Fruit fly (Drosophila melanogaster) whole organism, embryonic: Measurements from ENCODE around the gene Hrd3.

Experiments
- Adf1 ChIP-seq: fragments of 200-800 bp; sonication (Bioruptor generic); IDR thresholded peaks from 2 replicates; pipeline ENCODE4 v1.3.6; 2022; ENCODE audit warnings: missing biosample characterization, missing genetic modification characterization
- Antp ChIP-seq: fragments of 200-800 bp; sonication (Bioruptor generic); optimal IDR thresholded peaks from 3 replicates; lab custom pipeline; 2016; ENCODE audit warnings: missing biosample characterization, missing genetic modification characterization
- Atf6 ChIP-seq: fragments of 200-800 bp; sonication (Bioruptor generic); IDR thresholded peaks from 2 replicates; pipeline ENCODE4 v1.3.6; 2022; ENCODE audit warnings: missing biosample characterization, missing genetic modification characterization
- Bgb ChIP-seq: fragments of 200-800 bp; sonication (Bioruptor generic); IDR thresholded peaks from 2 replicates; pipeline ENCODE4 v1.3.6; 2022; ENCODE audit warnings: missing biosample characterization, missing genetic modification characterization; ENCODE audit not compliant: partially characterized antibody
- CG10274 ChIP-seq: fragments of 200-800 bp; sonication (Bioruptor generic); optimal IDR thresholded peaks from 3 replicates; lab custom pipeline; 2017; ENCODE audit warnings: missing biosample characterization, mild to moderate bottlenecking, missing genetic modification characterization
- CG10565 ChIP-seq: fragments of 200-800 bp; sonication (Bioruptor generic); optimal IDR thresholded peaks from 3 replicates; lab custom pipeline; 2016; ENCODE audit warnings: missing biosample characterization, mild to moderate bottlenecking, missing genetic modification characterization
- CG10654 ChIP-seq: fragments of 200-800 bp; sonication (Bioruptor generic); optimal IDR thresholded peaks from 2 replicates; lab custom pipeline; 2016; ENCODE audit warnings: missing biosample characterization, missing genetic modification characterization
- CG11093 ChIP-seq: fragments of 200-800 bp; sonication (Bioruptor generic); IDR thresholded peaks from 3 replicates; pipeline ENCODE4 v1.3.6; 2022; ENCODE audit warnings: missing biosample characterization, missing genetic modification characterization
- CG11456 ChIP-seq: fragments of 200-800 bp; sonication (Bioruptor generic); IDR thresholded peaks from 3 replicates; pipeline ENCODE4 v1.3.6; 2022; ENCODE audit warnings: missing biosample characterization, missing genetic modification characterization
- CG11504 ChIP-seq: fragments of 200-800 bp; sonication (Bioruptor generic); optimal IDR thresholded peaks from 3 replicates; lab custom pipeline; 2019; ENCODE audit warnings: missing biosample characterization, mild to moderate bottlenecking, missing genetic modification characterization, moderate library complexity
- CG12769 ChIP-seq: fragments of 200-800 bp; sonication (Bioruptor generic); optimal IDR thresholded peaks from 2 replicates; lab custom pipeline; 2019; ENCODE audit warnings: missing biosample characterization, mild to moderate bottlenecking, missing genetic modification characterization, moderate library complexity
- CG14667 ChIP-seq: fragments of 200-800 bp; sonication (Bioruptor generic); IDR thresholded peaks from 2 replicates; pipeline ENCODE4 v1.3.6; 2022; ENCODE audit warnings: missing biosample characterization, missing genetic modification characterization
- CG15073 ChIP-seq: fragments of 200-800 bp; sonication (Bioruptor generic); optimal IDR thresholded peaks from 2 replicates; lab custom pipeline; 2016; ENCODE audit warnings: missing biosample characterization, missing genetic modification characterization
- CG18599 ChIP-seq: fragments of 200-800 bp; sonication (Bioruptor generic); optimal IDR thresholded peaks from 3 replicates; lab custom pipeline; 2017; ENCODE audit warnings: missing biosample characterization, missing genetic modification characterization, mild to moderate bottlenecking, moderate library complexity, missing genetic modification reagents
- CG2889 ChIP-seq: fragments of 200-800 bp; sonication (Bioruptor generic); IDR thresholded peaks from 3 replicates; pipeline ENCODE4 v1.3.6; 2022; ENCODE audit warnings: missing biosample characterization, missing genetic modification characterization
- CG31441 ChIP-seq: fragments of 200-800 bp; sonication (Bioruptor generic); IDR thresholded peaks from 2 replicates; pipeline ENCODE4 v1.3.6; 2022; ENCODE audit warnings: missing biosample characterization, missing genetic modification characterization
- CG32767 ChIP-seq: fragments of 200-800 bp; sonication (Bioruptor generic); IDR thresholded peaks from 2 replicates; pipeline ENCODE4 v1.3.6; 2022; ENCODE audit warnings: missing biosample characterization, missing genetic modification characterization
- CG34422 ChIP-seq: fragments of 200-800 bp; sonication (Bioruptor generic); IDR thresholded peaks from 3 replicates; pipeline ENCODE4 v1.3.6; 2022; ENCODE audit warnings: missing biosample characterization, missing genetic modification characterization
- Dad ChIP-seq: fragments of 200-800 bp; sonication (Bioruptor generic); optimal IDR thresholded peaks from 3 replicates; lab custom pipeline; 2016; ENCODE audit warnings: missing biosample characterization, missing genetic modification characterization
- Dfd ChIP-seq, 2 experiments: fragments of >200 bp; optimal IDR thresholded peaks; 2 replicates each; lab custom pipeline; 2017; ENCODE audit warnings: missing biosample characterization in 2 of 2, missing genetic modification characterization in 2 of 2
- Dip3 ChIP-seq: fragments of 200-800 bp; sonication (Bioruptor generic); optimal IDR thresholded peaks from 3 replicates; lab custom pipeline; 2016; ENCODE audit warnings: missing biosample characterization, missing genetic modification characterization
- Dll ChIP-seq: fragments of 200-800 bp; sonication (Bioruptor generic); IDR thresholded peaks from 4 replicates; pipeline ENCODE4 v1.3.6; 2022; ENCODE audit warnings: missing biosample characterization, missing genetic modification characterization; ENCODE audit not compliant: partially characterized antibody
- Gsc ChIP-seq: fragments of 200-800 bp; sonication (Bioruptor generic); IDR thresholded peaks from 2 replicates; pipeline ENCODE4 v1.3.6; 2022; ENCODE audit warnings: missing biosample characterization, missing genetic modification characterization
- HLH54F ChIP-seq: fragments of 200-800 bp; sonication (Bioruptor generic); optimal IDR thresholded peaks from 3 replicates; lab custom pipeline; 2016; ENCODE audit warnings: missing biosample characterization, missing genetic modification characterization
- MBD-R2 ChIP-seq: fragments of 200-800 bp; sonication (Bioruptor generic); IDR thresholded peaks from 2 replicates; pipeline ENCODE4 v1.3.6; 2022; ENCODE audit warnings: missing biosample characterization, missing genetic modification characterization
- Mrtf ChIP-seq: fragments of 200-800 bp; sonication (Bioruptor generic); IDR thresholded peaks from 3 replicates; pipeline ENCODE4 v1.3.6; 2022; ENCODE audit warnings: missing biosample characterization, missing genetic modification characterization
- Neu2 ChIP-seq: fragments of 200-800 bp; sonication (Bioruptor generic); optimal IDR thresholded peaks from 3 replicates; lab custom pipeline; 2016; ENCODE audit warnings: missing biosample characterization, missing genetic modification characterization, borderline replicate concordance
- NfI ChIP-seq: fragments of 200-800 bp; sonication (Bioruptor generic); optimal IDR thresholded peaks from 3 replicates; lab custom pipeline; 2018; ENCODE audit warnings: missing biosample characterization, mild to moderate bottlenecking, missing genetic modification characterization, moderate library complexity
- Rfx ChIP-seq: fragments of 200-800 bp; sonication (Bioruptor generic); IDR thresholded peaks from 2 replicates; pipeline ENCODE4 v1.3.6; 2022; ENCODE audit warnings: missing biosample characterization, missing genetic modification characterization
- Sry-δ ChIP-seq: fragments of 200-800 bp; sonication (Bioruptor generic); optimal IDR thresholded peaks from 2 replicates; lab custom pipeline; 2016; ENCODE audit warnings: missing biosample characterization, missing genetic modification characterization
- Taf1 ChIP-seq: fragments of 200-800 bp; sonication (Bioruptor generic); IDR thresholded peaks from 2 replicates; pipeline ENCODE4 v1.3.6; 2022; ENCODE audit warnings: missing biosample characterization, missing genetic modification characterization
- br ChIP-seq: fragments of >200 bp; optimal IDR thresholded peaks from 2 replicates; lab custom pipeline; 2017
- cas ChIP-seq: fragments of 200-800 bp; sonication (Bioruptor generic); IDR thresholded peaks from 2 replicates; pipeline ENCODE4 v1.3.6; 2022; ENCODE audit warnings: missing biosample characterization, missing genetic modification characterization
- cg ChIP-seq: fragments of 200-800 bp; sonication (Bioruptor generic); optimal IDR thresholded peaks from 3 replicates; lab custom pipeline; 2019; ENCODE audit warnings: missing biosample characterization, mild to moderate bottlenecking, missing genetic modification characterization, moderate library complexity
- chif ChIP-seq, 2 experiments: fragments of 200-800 bp; sonication (Bioruptor generic); optimal IDR thresholded peaks; 3 replicates each; lab custom pipeline; 2016; ENCODE audit warnings: missing biosample characterization in 2 of 2, missing genetic modification characterization in 2 of 2
- chn ChIP-seq: fragments of 200-800 bp; sonication (Bioruptor generic); optimal IDR thresholded peaks from 2 replicates; lab custom pipeline; 2016; ENCODE audit warnings: missing biosample characterization, missing genetic modification characterization
- dimm ChIP-seq: fragments of 200-800 bp; sonication (Bioruptor generic); IDR thresholded peaks from 2 replicates; pipeline ENCODE4 v1.3.6; 2022; ENCODE audit warnings: missing biosample characterization, missing genetic modification characterization
- dysf ChIP-seq: fragments of 200-800 bp; sonication (Bioruptor generic); IDR thresholded peaks from 3 replicates; pipeline ENCODE4 v1.3.6; 2022; ENCODE audit warnings: missing biosample characterization, missing genetic modification characterization
- en ChIP-seq: fragments of 200-800 bp; sonication (Bioruptor generic); optimal IDR thresholded peaks from 2 replicates; lab custom pipeline; 2016; ENCODE audit warnings: missing biosample characterization, missing genetic modification characterization
- esg ChIP-seq: fragments of 200-800 bp; sonication (Bioruptor generic); conservative IDR thresholded peaks from 2 replicates; pipeline ENCODE4 v1.3.6; 2022; ENCODE audit warnings: missing biosample characterization, missing genetic modification characterization
- eyg ChIP-seq: fragments of 200-800 bp; sonication (Bioruptor generic); optimal IDR thresholded peaks from 3 replicates; lab custom pipeline; 2016; ENCODE audit warnings: missing biosample characterization, missing genetic modification characterization
- fd96Cb ChIP-seq: fragments of 200-800 bp; sonication (Bioruptor generic); optimal IDR thresholded peaks from 2 replicates; lab custom pipeline; 2018; ENCODE audit warnings: missing biosample characterization, mild to moderate bottlenecking, missing genetic modification characterization, moderate library complexity
- jumu ChIP-seq: fragments of 200-800 bp; sonication (Bioruptor generic); optimal IDR thresholded peaks from 3 replicates; lab custom pipeline; 2016; ENCODE audit warnings: missing biosample characterization, missing genetic modification characterization
- lab ChIP-seq: fragments of 200-800 bp; sonication (Bioruptor generic); optimal IDR thresholded peaks from 3 replicates; lab custom pipeline; 2017; ENCODE audit warnings: missing biosample characterization, missing genetic modification characterization, mild to moderate bottlenecking, moderate library complexity, missing genetic modification reagents
- mirr ChIP-seq: fragments of 200-800 bp; sonication (Bioruptor generic); optimal IDR thresholded peaks from 3 replicates; lab custom pipeline; 2018; ENCODE audit warnings: missing biosample characterization, mild to moderate bottlenecking, missing genetic modification characterization
- rib ChIP-seq: fragments of 200-800 bp; sonication (Bioruptor generic); IDR thresholded peaks from 2 replicates; pipeline ENCODE4 v1.3.6; 2022; ENCODE audit warnings: missing biosample characterization, missing genetic modification characterization
- scrt ChIP-seq: fragments of 200-800 bp; sonication (Bioruptor generic); optimal IDR thresholded peaks from 2 replicates; lab custom pipeline; 2018; ENCODE audit warnings: missing biosample characterization, mild to moderate bottlenecking, missing genetic modification characterization, moderate library complexity
- sima ChIP-seq: fragments of 200-800 bp; sonication (Bioruptor generic); optimal IDR thresholded peaks from 2 replicates; lab custom pipeline; 2016; ENCODE audit warnings: missing biosample characterization, missing genetic modification characterization
- tio ChIP-seq: fragments of 200-800 bp; sonication (Bioruptor generic); optimal IDR thresholded peaks from 2 replicates; lab custom pipeline; 2017; ENCODE audit warnings: missing biosample characterization, missing genetic modification characterization, inconsistent platforms
- wdn ChIP-seq: fragments of 200-800 bp; sonication (Bioruptor generic); IDR thresholded peaks from 2 replicates; pipeline ENCODE4 v1.3.6; 2022; ENCODE audit warnings: missing biosample characterization, missing genetic modification characterization
- zen ChIP-seq: fragments of 200-800 bp; sonication (Bioruptor generic); optimal IDR thresholded peaks from 3 replicates; lab custom pipeline; 2018; ENCODE audit warnings: missing biosample characterization, mild to moderate bottlenecking, missing genetic modification characterization, moderate library complexity

Hrd3 gene

DNA sequence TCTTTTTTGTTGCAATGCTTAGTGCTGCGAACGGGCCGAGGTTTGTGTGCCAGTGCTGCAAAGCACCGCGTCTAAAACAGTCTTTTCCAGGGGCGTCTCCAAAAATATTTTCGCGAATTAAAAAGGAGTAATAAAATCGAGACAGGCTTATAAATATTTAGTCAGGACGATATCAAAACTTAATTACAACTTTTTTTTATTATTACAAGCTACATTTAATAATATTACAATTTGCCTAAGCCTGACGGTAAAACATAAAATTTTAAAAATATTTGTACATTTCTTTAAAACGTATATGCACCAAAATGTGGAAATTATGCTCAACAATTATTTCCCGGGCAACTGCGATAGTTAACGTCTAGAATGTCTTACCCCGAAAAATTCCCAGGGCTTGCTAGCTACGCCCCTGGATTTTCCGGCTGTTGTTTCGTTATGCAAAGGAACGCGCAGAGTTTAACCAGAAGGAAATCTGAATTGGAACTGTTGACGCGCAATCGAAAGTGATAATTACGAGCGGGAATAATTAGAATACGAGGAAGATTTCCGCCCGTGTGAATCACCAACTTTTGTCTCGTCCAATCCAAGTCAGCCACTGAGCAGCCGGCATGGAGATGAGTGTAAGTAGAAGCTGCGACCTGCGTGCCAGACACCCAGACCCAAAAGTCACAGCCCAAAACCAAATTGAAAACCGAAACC, at the start of gene Hrd3, which contains the start of gene PTPMT1 (continued):
- TF ChIP-seq lab (GFP tag; lab: Kevin White, UChicago) = peak; percentile 98
- peak; percentile 99 for TF ChIP-seq Dip3 (GFP tag; lab: Kevin White, UChicago)
- TF ChIP-seq Rfx (GFP tag; lab: Robert Waterston, UW) = peak; percentile 97
- peak; percentile 94 for TF ChIP-seq CG10274 (GFP tag; lab: Kevin White, UChicago)
- peak; percentile 98 for TF ChIP-seq NfI (GFP tag; lab: Kevin White, UChicago)
- TF ChIP-seq en = peak; percentile 92
- peak; percentile 95 for TF ChIP-seq CG11456 (GFP tag; lab: Robert Waterston, UW)
- TF ChIP-seq CG10654 (GFP tag; lab: Kevin White, UChicago) = peak; percentile 98
- TF ChIP-seq Neu2 (GFP tag; lab: Kevin White, UChicago) = peak; percentile 87
- TF ChIP-seq fd96Cb (tag; lab: Kevin White, UChicago) = peak; percentile 99
- peak; percentile 84 for TF ChIP-seq CG12769 (tag; lab: Kevin White, UChicago)
- TF ChIP-seq rib (GFP tag; lab: Robert Waterston, UW) = peak; percentile 91; the same call in 1 of the 2 replicates
- peak; percentile 86 for TF ChIP-seq Taf1 (GFP tag; lab: Robert Waterston, UW)
- peak; percentile 92 for TF ChIP-seq scrt (GFP tag; lab: Kevin White, UChicago)
- TF ChIP-seq Sry-δ = peak; percentile 71
- no peak for TF ChIP-seq Bgb (GFP tag; lab: Robert Waterston, UW)
- peak; percentile 97 to 98 for TF ChIP-seq chif (GFP tag; optimal IDR thresholded peaks at IDR 0.05; lab: Kevin White, UChicago)
- peak in 1 of 2 experiments; percentile 95 for TF ChIP-seq Dfd (GFP tag; optimal IDR thresholded peaks at IDR 0.05; lab: Kevin White, UChicago)
- peak; percentile 89 for TF ChIP-seq CG15073
- TF ChIP-seq chn (GFP tag; lab: Kevin White, UChicago) = peak; percentile 98
- peak; percentile 96 for TF ChIP-seq Antp
- peak; percentile 89 for TF ChIP-seq wdn
- peak; percentile 95 for TF ChIP-seq CG34422 (GFP tag; lab: Robert Waterston, UW)
- peak; percentile 85 for TF ChIP-seq cas (GFP tag; lab: Robert Waterston, UW)
- peak; percentile 96 for TF ChIP-seq esg
- peak; percentile 84 for TF ChIP-seq MBD-R2 (GFP tag; lab: Robert Waterston, UW)
- peak; percentile 99 for TF ChIP-seq HLH54F
- TF ChIP-seq dysf = peak; percentile 98
- TF ChIP-seq sima (GFP tag; lab: Kevin White, UChicago) = peak; percentile 91
- TF ChIP-seq Gsc (GFP tag; lab: Robert Waterston, UW) = peak; percentile 90
- peak; percentile 79 for TF ChIP-seq Adf1 (GFP tag; lab: Robert Waterston, UW)
- peak; percentile 99 for TF ChIP-seq CG18599 (GFP tag; lab: Kevin White, UChicago)
- TF ChIP-seq zen (tag; lab: Kevin White, UChicago) = peak; percentile 98
- no peak for TF ChIP-seq cg
- peak; percentile 99 for TF ChIP-seq tio (GFP tag; lab: Kevin White, UChicago)
- peak; percentile 92 for TF ChIP-seq CG10565 (GFP tag; lab: Kevin White, UChicago)
- peak; percentile 94 for TF ChIP-seq CG32767 (GFP tag; lab: Robert Waterston, UW)
- peak; percentile 99 for TF ChIP-seq CG31441 (GFP tag; lab: Robert Waterston, UW)
- peak; percentile 94 for TF ChIP-seq eyg
- peak; percentile 77 for TF ChIP-seq dimm (GFP tag; lab: Robert Waterston, UW)
- TF ChIP-seq Mrtf (GFP tag; lab: Robert Waterston, UW) = peak; percentile 95
- peak; percentile 93 for TF ChIP-seq CG14667 (GFP tag; lab: Robert Waterston, UW)
- peak; percentile 91 for TF ChIP-seq CG2889 (GFP tag; lab: Robert Waterston, UW)
- peak; percentile 98 for TF ChIP-seq CG11504
- 0 out of 4 replicates have a peak, but pooled peaks have one; percentile 32 for TF ChIP-seq Dll
- peak; percentile 97 for TF ChIP-seq CG11093 (GFP tag; lab: Robert Waterston, UW)
- no peak for TF ChIP-seq br
- peak; percentile 97 for TF ChIP-seq Atf6 (GFP tag; lab: Robert Waterston, UW)
- TF ChIP-seq mirr = peak; percentile 91
- peak; percentile 97 for TF ChIP-seq Dad (GFP tag; lab: Kevin White, UChicago)
- peak; percentile 97 for TF ChIP-seq jumu
